Fruit fly (Drosophila melanogaster) whole organism, adult: ENCODE results near the gene CG32436.

ENCODE experiments used
- CG12768 ChIP-seq: fragments of 200-800 bp; sonication (Bioruptor generic); optimal IDR thresholded peaks from 2 replicates; lab custom pipeline; 2017; ENCODE audit warnings: missing biosample characterization, missing genetic modification characterization, mild to moderate bottlenecking, moderate library complexity, missing genetic modification reagents
- CG14711 ChIP-seq: fragments of 200-800 bp; sonication (Bioruptor generic); optimal IDR thresholded peaks from 2 replicates; lab custom pipeline; 2018; ENCODE audit warnings: missing biosample characterization, mild to moderate bottlenecking, missing genetic modification characterization, moderate library complexity
- bab1 ChIP-seq: fragments of 200-800 bp; sonication (Bioruptor generic); optimal IDR thresholded peaks from 3 replicates; lab custom pipeline; 2019; ENCODE audit warnings: missing biosample characterization, mild to moderate bottlenecking, missing genetic modification characterization, moderate library complexity
- kay ChIP-seq: fragments of 200-800 bp; sonication (Bioruptor generic); peaks from one replicate; lab custom pipeline; 2016; ENCODE audit warnings: missing biosample characterization, missing genetic modification characterization, borderline replicate concordance
- tj ChIP-seq: fragments of 200-800 bp; sonication (Bioruptor generic); optimal IDR thresholded peaks from 3 replicates; lab custom pipeline; 2017; ENCODE audit warnings: missing biosample characterization, mild to moderate bottlenecking, missing genetic modification characterization, moderate library complexity

DNA sequence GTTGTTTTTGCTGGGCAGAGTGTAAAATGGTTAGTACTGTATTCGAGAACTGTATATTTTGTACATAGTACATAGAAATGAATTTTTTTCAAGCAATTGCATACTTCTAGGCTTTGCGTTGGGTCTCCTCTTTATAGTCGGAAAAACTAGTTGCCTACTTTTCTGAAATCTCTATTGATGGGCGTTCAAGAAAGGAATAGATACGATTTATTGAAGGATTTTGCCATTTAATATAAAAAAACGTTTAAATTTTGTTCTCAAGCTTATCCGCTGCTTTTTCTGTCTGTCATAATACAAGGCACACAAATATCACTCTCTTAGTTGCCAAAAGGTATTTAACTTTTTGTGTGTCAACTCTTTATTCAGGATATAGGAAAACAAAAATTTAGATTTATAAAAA lies 16.0 kb downstream of the CG32436 start, which contains the start of gene CG32440:
- no peak for TF ChIP-seq tj
- TF ChIP-seq CG14711 (tag; lab: Kevin White, UChicago): no peak
- TF ChIP-seq kay (GFP tag; lab: Kevin White, UChicago): no peak
- peak; percentile 4 for TF ChIP-seq bab1
- TF ChIP-seq CG12768: no peak
